Fruit fly (Drosophila melanogaster): ENCODE results near the gene CG6051.
A peak's percentile ranks its signal among the peaks of the same experiment; 100 is the strongest.

Gene CG6051

dm6 chr3R:27154001-27154400 lies 3.1 kb upstream of the CG6051 start:
- TF ChIP-seq Hr4 (GFP tag; optimal IDR thresholded peaks at IDR 0.05) (no peak), Met (GFP tag; optimal IDR thresholded peaks at IDR 0.05) (no peak), vri (GFP tag; optimal IDR thresholded peaks at IDR 0.05) (no peak)

- peak; percentile 20 for TF ChIP-seq acj6 (GFP tag; optimal IDR thresholded peaks at IDR 0.05)
- peak; percentile 65 for TF ChIP-seq svp (GFP tag)
- TF ChIP-seq Gug (GFP tag; IDR thresholded peaks at IDR 0.05), result no peak
- peak; percentile 41 for TF ChIP-seq esn (GFP tag; optimal IDR thresholded peaks at IDR 0.05)
- TF ChIP-seq Smox (GFP tag; optimal IDR thresholded peaks at IDR 0.05), result no peak
- no peak for TF ChIP-seq fd59A (GFP tag; optimal IDR thresholded peaks at IDR 0.05)
- no peak for TF ChIP-seq CG15336 (GFP tag; IDR thresholded peaks at IDR 0.05)
- no peak for TF ChIP-seq Ets21C (GFP tag; optimal IDR thresholded peaks at IDR 0.05)
- TF ChIP-seq Eip75B (GFP tag; optimal IDR thresholded peaks at IDR 0.05), result peak; percentile 7
- TF ChIP-seq OdsH (GFP tag; optimal IDR thresholded peaks at IDR 0.05), result peak; percentile 29
- no peak for TF ChIP-seq Blimp-1 (GFP tag; optimal IDR thresholded peaks at IDR 0.05)
- no peak for TF ChIP-seq dsx (GFP tag; optimal IDR thresholded peaks at IDR 0.05; ENCODE audit: poor library complexity, severe bottlenecking)
- no peak for TF ChIP-seq CG11762 (GFP tag; optimal IDR thresholded peaks at IDR 0.05; ENCODE audit: insufficient read depth)
- TF ChIP-seq dac (GFP tag; optimal IDR thresholded peaks at IDR 0.05), result no peak
- peak; percentile 6 for TF ChIP-seq CG8632 (GFP tag; optimal IDR thresholded peaks at IDR 0.05)
- TF ChIP-seq Hr4 (GFP tag; optimal IDR thresholded peaks at IDR 0.05), result peak; percentile 42
- TF ChIP-seq Lpt (GFP tag; optimal IDR thresholded peaks at IDR 0.05), result no peak
- no peak for TF ChIP-seq CG8319 (GFP tag; optimal IDR thresholded peaks at IDR 0.05)
- TF ChIP-seq CG11294 (GFP tag; IDR thresholded peaks at IDR 0.05), result no peak
- TF ChIP-seq CG31627 (GFP tag; optimal IDR thresholded peaks at IDR 0.05), result no peak
- TF ChIP-seq spab (GFP tag; optimal IDR thresholded peaks at IDR 0.05), result peak; percentile 26
- peak; percentile 46 for TF ChIP-seq CG3032 (tag; optimal IDR thresholded peaks at IDR 0.05)
- TF ChIP-seq cyc (GFP tag; optimal IDR thresholded peaks at IDR 0.05), result peak; percentile 17
- peak; percentile 24 for TF ChIP-seq CG10669 (GFP tag; optimal IDR thresholded peaks at IDR 0.05)
- peak; percentile 7 for TF ChIP-seq CG6276 (GFP tag; optimal IDR thresholded peaks at IDR 0.05)
- TF ChIP-seq fkh (GFP tag; optimal IDR thresholded peaks at IDR 0.05), result peak; percentile 50
- TF ChIP-seq vri (GFP tag; optimal IDR thresholded peaks at IDR 0.05), result peak; percentile 35
- peak; percentile 38 for TF ChIP-seq CG34406 (GFP tag; optimal IDR thresholded peaks at IDR 0.05)
- no peak for TF ChIP-seq Sox102F (GFP tag; optimal IDR thresholded peaks at IDR 0.05)
- no peak for TF ChIP-seq CG9139 (GFP tag; optimal IDR thresholded peaks at IDR 0.05)
- TF ChIP-seq CG10631 (GFP tag; optimal IDR thresholded peaks at IDR 0.05), result peak; percentile 29
- no peak for TF ChIP-seq CG7368 (GFP tag; optimal IDR thresholded peaks at IDR 0.05)
- TF ChIP-seq CG32006 (GFP tag; optimal IDR thresholded peaks at IDR 0.05), result peak; percentile 70
- TF ChIP-seq Met (GFP tag; optimal IDR thresholded peaks at IDR 0.05), result no peak
- TF ChIP-seq CG3919 (GFP tag; optimal IDR thresholded peaks at IDR 0.05), result peak; percentile 3
- TF ChIP-seq Eip93F (GFP tag; optimal IDR thresholded peaks at IDR 0.05), result no peak
- TF ChIP-seq net (GFP tag; optimal IDR thresholded peaks at IDR 0.05), result peak; percentile 1
- no peak for TF ChIP-seq topi (GFP tag; optimal IDR thresholded peaks at IDR 0.05)
- peak; percentile 27 for TF ChIP-seq Sox14 (GFP tag; optimal IDR thresholded peaks at IDR 0.05)
- TF ChIP-seq Eip78C (GFP tag), result peak; percentile 13
- no peak for TF ChIP-seq Hr39 (GFP tag; optimal IDR thresholded peaks at IDR 0.05)
- no peak for TF ChIP-seq lz (GFP tag; optimal IDR thresholded peaks at IDR 0.05)
- TF ChIP-seq Hr38 (GFP tag; optimal IDR thresholded peaks at IDR 0.05), result no peak
- no peak for TF ChIP-seq CG6854 (GFP tag; optimal IDR thresholded peaks at IDR 0.05)
- no peak for TF ChIP-seq fd85E (GFP tag; optimal IDR thresholded peaks at IDR 0.05)
- TF ChIP-seq CG1621 (tag; optimal IDR thresholded peaks at IDR 0.05), result no peak
- peak; percentile 10 for TF ChIP-seq Ets96B (tag; optimal IDR thresholded peaks at IDR 0.05)
- no peak for TF ChIP-seq ss (GFP tag; optimal IDR thresholded peaks at IDR 0.05)
These were observed 2.4 kb upstream of the CG6051 start for dm6 chr3R:27153062-27153878.
